Worm (Caenorhabditis elegans) whole organism, late embryonic: ENCODE results near the gene R11D1.4.

ENCODE experiments used
- C38D4.7 ChIP-seq: fragments of 200-800 bp; sonication (Bioruptor generic); optimal IDR thresholded peaks from 2 replicates; lab custom pipeline; 2018; ENCODE audit warnings: mild to moderate bottlenecking, missing genetic modification characterization, moderate library complexity, missing compliant biosample characterization
- F13H6.1 ChIP-seq: sonication (generic microtip); optimal IDR thresholded peaks from 2 replicates; lab custom pipeline; 2016; ENCODE audit warnings: missing genetic modification characterization, missing compliant biosample characterization
- K02D7.2 ChIP-seq: sonication (generic microtip); optimal IDR thresholded peaks from 2 replicates; lab custom pipeline; 2017; ENCODE audit warnings: mild to moderate bottlenecking, missing genetic modification characterization, missing compliant biosample characterization
- ahr-1 ChIP-seq: sonication (generic microtip); optimal IDR thresholded peaks from 2 replicates; lab custom pipeline; 2016; ENCODE audit warnings: missing genetic modification characterization, missing compliant biosample characterization
- ama-1 ChIP-seq: fragments of 150-350 bp; optimal IDR thresholded peaks from 2 replicates; lab custom pipeline; 2014
- ceh-14 ChIP-seq: sonication (generic microtip); optimal IDR thresholded peaks from 2 replicates; lab custom pipeline; 2016; ENCODE audit warnings: missing genotype, missing genetic modification characterization, missing compliant biosample characterization
- ceh-19 ChIP-seq: fragments of 200-800 bp; sonication (Bioruptor generic); optimal IDR thresholded peaks from 2 replicates; lab custom pipeline; 2018; ENCODE audit warnings: mild to moderate bottlenecking, missing genetic modification characterization, missing compliant biosample characterization
- ceh-2 ChIP-seq: sonication (generic microtip); optimal IDR thresholded peaks from 2 replicates; lab custom pipeline; 2016; ENCODE audit warnings: missing genotype, missing genetic modification characterization, missing compliant biosample characterization
- ceh-22 ChIP-seq: sonication (generic microtip); optimal IDR thresholded peaks from 2 replicates; lab custom pipeline; 2017; ENCODE audit warnings: missing biosample characterization, missing genetic modification characterization
- ceh-31 ChIP-seq: sonication (generic microtip); optimal IDR thresholded peaks from 2 replicates; lab custom pipeline; 2016; ENCODE audit warnings: missing genetic modification characterization, missing compliant biosample characterization
- ceh-45 ChIP-seq: fragments of 200-800 bp; sonication (Bioruptor generic); IDR thresholded peaks from 2 replicates; pipeline ENCODE4 v1.3.6; 2022; ENCODE audit warnings: missing genetic modification reagents, missing genetic modification characterization, missing compliant biosample characterization
- ceh-6 ChIP-seq: fragments of 200-800 bp; sonication (Bioruptor generic); optimal IDR thresholded peaks from 2 replicates; lab custom pipeline; 2018; ENCODE audit warnings: mild to moderate bottlenecking, missing genetic modification characterization, missing compliant biosample characterization
- ceh-9 ChIP-seq: sonication (generic microtip); optimal IDR thresholded peaks from 2 replicates; lab custom pipeline; 2016; ENCODE audit warnings: mild to moderate bottlenecking, missing genetic modification characterization, inconsistent platforms, missing compliant biosample characterization
- che-1 ChIP-seq: sonication (generic microtip); optimal IDR thresholded peaks from 2 replicates; lab custom pipeline; 2016; ENCODE audit warnings: mild to moderate bottlenecking, missing genetic modification characterization, missing compliant biosample characterization
- fax-1 ChIP-seq: sonication (generic microtip); optimal IDR thresholded peaks from 2 replicates; lab custom pipeline; 2016; ENCODE audit warnings: missing genotype, missing genetic modification characterization, missing compliant biosample characterization
- fkh-6 ChIP-seq: sonication (generic microtip); optimal IDR thresholded peaks from 2 replicates; lab custom pipeline; 2016; ENCODE audit warnings: missing genetic modification characterization, missing compliant biosample characterization
- gmeb-2 ChIP-seq: sonication (generic microtip); optimal IDR thresholded peaks from 2 replicates; lab custom pipeline; 2016; ENCODE audit warnings: missing genetic modification characterization, inconsistent platforms, missing compliant biosample characterization
- hlh-13 ChIP-seq: fragments of 200-800 bp; sonication (Bioruptor generic); optimal IDR thresholded peaks from 2 replicates; lab custom pipeline; 2018; ENCODE audit warnings: mild to moderate bottlenecking, missing genetic modification characterization, missing compliant biosample characterization
- hlh-30 ChIP-seq: sonication (generic microtip); optimal IDR thresholded peaks from 2 replicates; lab custom pipeline; 2017; ENCODE audit warnings: antibody characterized with exemption, missing genetic modification characterization, missing compliant biosample characterization; ENCODE audit not compliant: insufficient read depth
- hlh-6 ChIP-seq: sonication (generic microtip); optimal IDR thresholded peaks from 2 replicates; lab custom pipeline; 2016; ENCODE audit warnings: missing genotype, missing genetic modification characterization, missing compliant biosample characterization
- hlh-8 ChIP-seq: sonication (generic microtip); optimal IDR thresholded peaks from 2 replicates; lab custom pipeline; 2016; ENCODE audit warnings: missing genotype, missing genetic modification characterization, missing compliant biosample characterization
- mec-3 ChIP-seq: sonication (generic microtip); optimal IDR thresholded peaks from 2 replicates; lab custom pipeline; 2016; ENCODE audit warnings: borderline replicate concordance, missing genetic modification characterization, missing compliant biosample characterization
- npax-4 ChIP-seq: sonication (generic microtip); optimal IDR thresholded peaks from 2 replicates; lab custom pipeline; 2016; ENCODE audit warnings: missing genetic modification characterization, missing compliant biosample characterization
- pag-3 ChIP-seq: sonication (generic microtip); optimal IDR thresholded peaks from 2 replicates; lab custom pipeline; 2016; ENCODE audit warnings: missing compliant biosample characterization, missing genetic modification characterization, borderline replicate concordance
- pqm-1 ChIP-seq: sonication (generic microtip); optimal IDR thresholded peaks from 2 replicates; lab custom pipeline; 2016; ENCODE audit warnings: missing genetic modification characterization, missing compliant biosample characterization
- pros-1 ChIP-seq: fragments of 150-350 bp; optimal IDR thresholded peaks from 2 replicates; lab custom pipeline; 2014; ENCODE audit warnings: missing biosample characterization, missing genetic modification reagents, missing genetic modification characterization
- ref-2 ChIP-seq: sonication (generic microtip); optimal IDR thresholded peaks from 2 replicates; lab custom pipeline; 2016; ENCODE audit warnings: missing genetic modification characterization, missing compliant biosample characterization
- sox-2 ChIP-seq: fragments of 200-800 bp; sonication (Bioruptor generic); IDR thresholded peaks from 2 replicates; pipeline ENCODE4 v1.3.6; 2022; ENCODE audit warnings: missing genetic modification reagents, missing genetic modification characterization, missing compliant biosample characterization
- tbx-2 ChIP-seq: sonication (generic microtip); optimal IDR thresholded peaks from 2 replicates; lab custom pipeline; 2016; ENCODE audit warnings: missing genetic modification characterization, missing compliant biosample characterization
- tbx-7 ChIP-seq: sonication (generic microtip); optimal IDR thresholded peaks from 2 replicates; lab custom pipeline; 2016; ENCODE audit warnings: missing genotype, missing genetic modification characterization, missing compliant biosample characterization
- unc-3 ChIP-seq, 2 experiments: fragments of 200-800 bp in 1 of 2; sonication (Bioruptor generic) in 1 of 2; sonication (generic microtip) in 1 of 2; conservative IDR thresholded peaks in 1 of 2; optimal IDR thresholded peaks in 1 of 2; 2 replicates each; pipeline versions ENCODE4 v1.3.6 to Lab custom; 2016 to 2022; ENCODE audit warnings: missing compliant biosample characterization in 2 of 2, missing genetic modification characterization in 2 of 2, missing genetic modification reagents in 1 of 2
- unc-55 ChIP-seq: sonication (generic microtip); optimal IDR thresholded peaks from 2 replicates; lab custom pipeline; 2017; ENCODE audit warnings: missing biosample characterization, missing genetic modification reagents, missing genetic modification characterization
- unc-86 ChIP-seq: sonication (generic microtip); optimal IDR thresholded peaks from 2 replicates; lab custom pipeline; 2016; ENCODE audit warnings: missing genetic modification characterization, missing compliant biosample characterization
- zip-5 ChIP-seq: sonication (generic microtip); optimal IDR thresholded peaks from 2 replicates; lab custom pipeline; 2016; ENCODE audit warnings: missing genetic modification characterization, missing compliant biosample characterization
- ztf-16 ChIP-seq: sonication (generic microtip); optimal IDR thresholded peaks from 2 replicates; lab custom pipeline; 2017; ENCODE audit warnings: missing genetic modification characterization, missing compliant biosample characterization

Gene R11D1.4

DNA sequence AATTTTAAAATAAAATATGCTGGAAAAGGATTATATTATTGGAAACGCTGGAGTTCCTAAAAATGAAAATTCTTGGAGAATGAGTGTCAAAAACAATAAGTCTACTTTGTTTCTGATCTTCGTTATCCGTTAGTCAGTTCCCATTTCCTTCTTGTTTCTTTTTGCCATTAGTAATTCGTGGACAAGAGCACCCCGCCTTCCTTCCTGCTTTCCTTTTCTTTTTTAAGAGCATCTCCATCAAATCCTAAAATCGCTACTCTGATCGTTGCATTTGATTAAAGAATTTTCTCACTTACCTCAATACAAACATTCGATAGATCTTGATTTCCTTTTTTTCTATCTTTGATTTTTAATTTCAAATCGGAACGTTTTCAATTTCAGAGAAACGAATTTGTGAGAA lies 34.2 kb downstream of the R11D1.4 start, which contains the start of gene frpr-15:
Gene frpr-15, plus strand, starts transcription at position 301 of the 400 bp plus-strand sequence.
- TF ChIP-seq ama-1 (lab: Kevin White, UChicago) (no peak), tbx-7 (no peak), hlh-6 (no peak)

DNA sequence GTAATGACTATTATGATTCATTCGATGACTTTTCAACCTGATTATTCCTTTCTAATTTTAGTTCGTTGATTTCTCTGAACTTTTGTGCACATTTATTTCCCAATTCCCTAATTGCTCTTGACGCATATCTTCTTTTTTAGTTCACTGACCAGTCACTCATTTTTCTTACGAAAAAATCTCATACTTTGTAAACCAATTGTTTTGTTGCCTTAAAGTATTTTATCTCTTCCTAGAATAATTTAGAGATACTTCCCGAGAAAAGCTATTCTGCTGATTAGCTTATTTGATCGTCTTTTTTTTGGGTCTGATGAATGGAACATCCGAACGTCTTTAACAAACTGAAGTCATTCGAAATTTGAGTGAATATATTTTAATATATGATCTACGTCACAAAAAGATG lies 34.7 kb downstream of the R11D1.4 start:
- no peak for TF ChIP-seq F13H6.1 (tag; lab: Kevin White, UChicago)
- TF ChIP-seq ref-2 (tag; lab: Kevin White, UChicago): no peak
- no peak for TF ChIP-seq npax-4 (tag; lab: Kevin White, UChicago)
- TF ChIP-seq ahr-1 (tag; lab: Kevin White, UChicago): no peak
- TF ChIP-seq hlh-6: no peak
- TF ChIP-seq unc-3 (GFP tag; conservative IDR thresholded peaks at IDR 0.05; lab: Robert Waterston, UW): no peak
- no peak for TF ChIP-seq unc-3 (tag; optimal IDR thresholded peaks at IDR 0.05; lab: Kevin White, UChicago)
- TF ChIP-seq pqm-1 (tag; lab: Kevin White, UChicago): no peak
- no peak for TF ChIP-seq tbx-2 (tag; lab: Kevin White, UChicago)
- TF ChIP-seq gmeb-2: no peak
- no peak for TF ChIP-seq ceh-14 (tag; lab: Kevin White, UChicago)
- no peak for TF ChIP-seq ceh-19 (GFP tag; lab: Kevin White, UChicago)
- no peak for TF ChIP-seq hlh-8
- no peak for TF ChIP-seq ceh-22
- no peak for TF ChIP-seq ceh-2
- TF ChIP-seq hlh-13: no peak
- no peak for TF ChIP-seq ceh-9 (tag; lab: Kevin White, UChicago)
- no peak for TF ChIP-seq fkh-6 (tag; lab: Kevin White, UChicago)
- TF ChIP-seq che-1 (tag; lab: Kevin White, UChicago): no peak

ce11 chrV:12676299-12676698 lies 37.7 kb downstream of the R11D1.4 start:
- TF ChIP-seq zip-5 (tag; lab: Kevin White, UChicago) (no peak), hlh-6 (no peak), ama-1 (lab: Kevin White, UChicago) (no peak), sox-2 (GFP tag; lab: Robert Waterston, UW) (no peak), unc-55 (GFP tag; lab: Kevin White, UChicago) (no peak), pqm-1 (tag; lab: Kevin White, UChicago) (no peak), mec-3 (tag; lab: Kevin White, UChicago) (no peak), ref-2 (tag; lab: Kevin White, UChicago) (no peak)

ce11 chrV:12673745-12674144 lies 40.3 kb downstream of the R11D1.4 start:
- TF ChIP-seq K02D7.2 (tag; lab: Kevin White, UChicago) (no peak), tbx-2 (tag; lab: Kevin White, UChicago) (no peak), ztf-16 (tag; lab: Kevin White, UChicago) (no peak), hlh-30 (tag; lab: Kevin White, UChicago) (no peak), sox-2 (GFP tag; lab: Robert Waterston, UW) (no peak), ceh-9 (tag; lab: Kevin White, UChicago) (no peak), ceh-45 (no peak), ref-2 (tag; lab: Kevin White, UChicago) (no peak), unc-86 (tag; lab: Kevin White, UChicago) (no peak), hlh-13 (no peak), ceh-14 (tag; lab: Kevin White, UChicago) (no peak), ceh-6 (GFP tag; lab: Kevin White, UChicago) (no peak), C38D4.7 (GFP tag; lab: Kevin White, UChicago) (no peak), ceh-31 (tag; lab: Kevin White, UChicago) (no peak), pros-1 (tag; lab: Kevin White, UChicago) (no peak), zip-5 (tag; lab: Kevin White, UChicago) (no peak), fax-1 (no peak)

ce11 chrV:12670607-12671006 lies 43.4 kb downstream of the R11D1.4 start, which contains the start of gene srx-116:
Gene srx-116, plus strand, starts transcription at chrV:12670907.
- no peak for TF ChIP-seq pag-3 (tag; lab: Kevin White, UChicago)
- no peak for TF ChIP-seq hlh-30 (tag; lab: Kevin White, UChicago)
- TF ChIP-seq tbx-2 (tag; lab: Kevin White, UChicago): no peak
